Fruit fly (Drosophila melanogaster) whole organism, prepupa: ENCODE results near the gene CG11555.

Experiments
- CG10631 ChIP-seq: fragments of 200-800 bp; sonication (Bioruptor generic); optimal IDR thresholded peaks from 2 replicates; lab custom pipeline; 2016; ENCODE audit warnings: missing biosample characterization, missing genetic modification characterization
- CG10669 ChIP-seq: fragments of 200-800 bp; sonication (Bioruptor generic); optimal IDR thresholded peaks from 3 replicates; lab custom pipeline; 2018; ENCODE audit warnings: missing biosample characterization, mild to moderate bottlenecking, missing genetic modification characterization, moderate library complexity
- CG11294 ChIP-seq: fragments of 200-800 bp; sonication (Bioruptor generic); IDR thresholded peaks from 2 replicates; pipeline ENCODE4 v1.3.6; 2022; ENCODE audit warnings: missing biosample characterization, missing genetic modification characterization
- CG11902 ChIP-seq: fragments of 200-800 bp; sonication (Bioruptor generic); optimal IDR thresholded peaks from 3 replicates; lab custom pipeline; 2016; ENCODE audit warnings: missing biosample characterization, missing genetic modification characterization
- CG15336 ChIP-seq: fragments of 200-800 bp; sonication (Bioruptor generic); IDR thresholded peaks from 2 replicates; pipeline ENCODE4 v1.3.6; 2022; ENCODE audit warnings: missing biosample characterization, missing genetic modification characterization
- CG1621 ChIP-seq: fragments of 200-800 bp; sonication (Bioruptor generic); optimal IDR thresholded peaks from 3 replicates; lab custom pipeline; 2018; ENCODE audit warnings: missing biosample characterization, mild to moderate bottlenecking, missing genetic modification characterization
- CG16779 ChIP-seq: fragments of 200-800 bp; sonication (Bioruptor generic); optimal IDR thresholded peaks from 3 replicates; lab custom pipeline; 2017; ENCODE audit warnings: missing biosample characterization, mild to moderate bottlenecking, missing genetic modification characterization
- CG3032 ChIP-seq: fragments of 200-800 bp; optimal IDR thresholded peaks from 2 replicates; lab custom pipeline; 2019; ENCODE audit warnings: missing biosample characterization, mild to moderate bottlenecking, missing genetic modification characterization, moderate library complexity
- CG31627 ChIP-seq: fragments of 200-800 bp; sonication (Bioruptor generic); optimal IDR thresholded peaks from 3 replicates; lab custom pipeline; 2016; ENCODE audit warnings: missing biosample characterization, missing genetic modification characterization
- CG32006 ChIP-seq: fragments of 200-800 bp; sonication (Bioruptor generic); optimal IDR thresholded peaks from 3 replicates; lab custom pipeline; 2017; ENCODE audit warnings: missing biosample characterization, mild to moderate bottlenecking, missing genetic modification characterization
- CG3919 ChIP-seq: fragments of 200-800 bp; sonication (Bioruptor generic); optimal IDR thresholded peaks from 3 replicates; lab custom pipeline; 2016; ENCODE audit warnings: missing biosample characterization, missing genetic modification characterization
- CG4318 ChIP-seq: fragments of 200-800 bp; sonication (Bioruptor generic); optimal IDR thresholded peaks from 3 replicates; lab custom pipeline; 2017; ENCODE audit warnings: missing biosample characterization, mild to moderate bottlenecking, missing genetic modification characterization
- CG6276 ChIP-seq: fragments of 200-800 bp; sonication (Bioruptor generic); optimal IDR thresholded peaks from 2 replicates; lab custom pipeline; 2017; ENCODE audit warnings: missing biosample characterization, mild to moderate bottlenecking, missing genetic modification characterization
- CG6792 ChIP-seq: fragments of 200-800 bp; sonication (Bioruptor generic); optimal IDR thresholded peaks from 3 replicates; lab custom pipeline; 2016; ENCODE audit warnings: missing biosample characterization, missing genetic modification characterization
- CG7368 ChIP-seq: fragments of 200-800 bp; sonication (Bioruptor generic); optimal IDR thresholded peaks from 3 replicates; lab custom pipeline; 2016; ENCODE audit warnings: missing biosample characterization, missing genetic modification characterization
- CG8119 ChIP-seq: fragments of 200-800 bp; sonication (Bioruptor generic); IDR thresholded peaks from 3 replicates; pipeline ENCODE4 v1.3.6; 2022; ENCODE audit warnings: missing biosample characterization, missing genetic modification characterization
- CG8319 ChIP-seq: fragments of 200-800 bp; sonication (Bioruptor generic); optimal IDR thresholded peaks from 3 replicates; lab custom pipeline; 2016; ENCODE audit warnings: missing biosample characterization, missing genetic modification characterization
- CG8632 ChIP-seq: fragments of 200-800 bp; sonication (Bioruptor generic); optimal IDR thresholded peaks from 3 replicates; lab custom pipeline; 2016; ENCODE audit warnings: missing biosample characterization, missing genetic modification characterization
- Eip93F ChIP-seq: fragments of 200-800 bp; sonication (Bioruptor generic); optimal IDR thresholded peaks from 2 replicates; lab custom pipeline; 2016; ENCODE audit warnings: missing biosample characterization, mild to moderate bottlenecking, missing genetic modification characterization
- Gug ChIP-seq: fragments of 200-800 bp; sonication (Bioruptor generic); IDR thresholded peaks from 2 replicates; pipeline ENCODE4 v1.3.6; 2022; ENCODE audit warnings: missing biosample characterization, missing genetic modification characterization
- Hr4 ChIP-seq: fragments of 200-800 bp; sonication (Bioruptor generic); optimal IDR thresholded peaks from 3 replicates; lab custom pipeline; 2016; ENCODE audit warnings: missing biosample characterization, missing genetic modification characterization
- Met ChIP-seq: fragments of 200-800 bp; sonication (Bioruptor generic); optimal IDR thresholded peaks from 3 replicates; lab custom pipeline; 2016; ENCODE audit warnings: missing biosample characterization, missing genetic modification characterization
- OdsH ChIP-seq: fragments of 200-800 bp; sonication (Bioruptor generic); optimal IDR thresholded peaks from 3 replicates; lab custom pipeline; 2016; ENCODE audit warnings: missing biosample characterization, missing genetic modification characterization
- Smox ChIP-seq: fragments of 200-800 bp; sonication (Bioruptor generic); optimal IDR thresholded peaks from 3 replicates; lab custom pipeline; 2016; ENCODE audit warnings: missing biosample characterization, missing genetic modification characterization
- Sox14 ChIP-seq: fragments of 200-800 bp; sonication (Bioruptor generic); optimal IDR thresholded peaks from 3 replicates; lab custom pipeline; 2016; ENCODE audit warnings: missing biosample characterization, missing genetic modification characterization
- achi ChIP-seq: fragments of 200-800 bp; sonication (Bioruptor generic); optimal IDR thresholded peaks from 3 replicates; lab custom pipeline; 2016; ENCODE audit warnings: missing biosample characterization, missing genetic modification characterization
- acj6 ChIP-seq: fragments of 200-800 bp; sonication (Bioruptor generic); optimal IDR thresholded peaks from 3 replicates; lab custom pipeline; 2016; ENCODE audit warnings: missing biosample characterization, missing genetic modification characterization
- dsx ChIP-seq: fragments of 200-800 bp; optimal IDR thresholded peaks from 3 replicates; lab custom pipeline; 2019; ENCODE audit warnings: missing biosample characterization, mild to moderate bottlenecking, missing genetic modification characterization, moderate library complexity; ENCODE audit not compliant: poor library complexity, severe bottlenecking
- eg ChIP-seq: fragments of 200-800 bp; sonication (Bioruptor generic); IDR thresholded peaks from 3 replicates; pipeline ENCODE4 v1.3.6; 2022; ENCODE audit warnings: missing biosample characterization, missing genetic modification characterization
- esn ChIP-seq: fragments of 200-800 bp; sonication (Bioruptor generic); optimal IDR thresholded peaks from 2 replicates; lab custom pipeline; 2016; ENCODE audit warnings: missing biosample characterization, mild to moderate bottlenecking, missing genetic modification characterization, moderate library complexity
- fd85E ChIP-seq: fragments of 200-800 bp; sonication (Bioruptor generic); optimal IDR thresholded peaks from 3 replicates; lab custom pipeline; 2016; ENCODE audit warnings: missing biosample characterization, missing genetic modification characterization
- fkh ChIP-seq: fragments of 200-800 bp; sonication (Bioruptor generic); optimal IDR thresholded peaks from 3 replicates; lab custom pipeline; 2017; ENCODE audit warnings: missing biosample characterization, mild to moderate bottlenecking, missing genetic modification characterization, moderate library complexity
- lz ChIP-seq: fragments of 200-800 bp; sonication (Bioruptor generic); optimal IDR thresholded peaks from 3 replicates; lab custom pipeline; 2016; ENCODE audit warnings: missing biosample characterization, missing genetic modification characterization
- pdm3 ChIP-seq: fragments of 200-800 bp; sonication (Bioruptor generic); optimal IDR thresholded peaks from 3 replicates; lab custom pipeline; 2016; ENCODE audit warnings: missing biosample characterization, missing genetic modification characterization
- salr ChIP-seq, 2 experiments: fragments of 200-800 bp; sonication (Bioruptor generic); optimal IDR thresholded peaks; 3 replicates each; lab custom pipeline; 2016 to 2018; ENCODE audit warnings: missing biosample characterization in 2 of 2, missing genetic modification characterization in 2 of 2, mild to moderate bottlenecking in 1 of 2
- svp ChIP-seq: fragments of 200-800 bp; sonication (Bioruptor generic); peaks from one replicate; lab custom pipeline; 2016; ENCODE audit warnings: missing biosample characterization, missing genetic modification characterization
- topi ChIP-seq: fragments of 200-800 bp; sonication (Bioruptor generic); optimal IDR thresholded peaks from 3 replicates; lab custom pipeline; 2016; ENCODE audit warnings: missing biosample characterization, missing genetic modification characterization

The CG11555 gene

DNA sequence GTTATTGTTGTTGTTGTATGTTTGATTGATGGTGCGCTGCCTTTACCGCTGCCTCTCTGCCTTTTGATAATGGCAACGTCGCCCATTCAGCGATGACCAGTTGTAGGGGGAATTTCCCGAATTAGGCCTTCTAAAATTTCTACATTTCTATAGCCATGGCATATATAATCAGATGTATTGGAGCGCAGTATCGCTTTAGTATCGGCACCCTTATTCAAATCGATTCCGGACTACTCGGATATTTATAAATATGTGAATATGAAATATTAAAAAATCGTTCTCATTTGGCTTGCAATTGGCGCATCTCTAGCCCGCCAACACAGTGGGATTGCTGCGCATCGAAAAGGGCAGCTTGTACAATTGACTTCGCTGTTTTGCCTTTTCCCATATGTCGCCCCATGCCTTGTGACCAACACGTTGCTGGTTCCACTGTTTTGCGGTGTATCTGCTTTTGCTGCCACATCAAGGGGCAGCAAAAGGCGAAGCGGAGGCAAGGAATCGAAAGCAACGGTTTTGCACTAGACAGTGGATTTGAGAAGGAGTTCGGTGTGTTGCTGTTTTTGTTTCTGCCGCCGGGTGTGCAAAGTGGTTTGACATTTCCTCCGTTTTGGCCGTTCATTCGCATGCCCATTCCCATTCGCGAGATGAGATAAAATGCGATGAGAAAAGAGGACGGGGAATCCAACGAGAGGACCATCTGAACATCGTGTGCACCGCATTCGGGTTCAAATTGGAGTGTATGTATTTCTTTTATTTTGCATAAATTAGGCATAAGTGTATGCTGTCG lies 48.8 kb upstream of the CG11555 start (continued):
- TF ChIP-seq CG16779 (tag; lab: Kevin White, UChicago): peak; percentile 79
- peak; percentile 83 for TF ChIP-seq CG4318
- TF ChIP-seq Gug (GFP tag; lab: Robert Waterston, UW): peak; percentile 80
- peak; percentile 74 for TF ChIP-seq CG11902 (GFP tag; lab: Kevin White, UChicago)
- peak; percentile 91 for TF ChIP-seq CG32006 (GFP tag; lab: Kevin White, UChicago)
- TF ChIP-seq fkh (GFP tag; lab: Kevin White, UChicago): no peak
- TF ChIP-seq esn: peak; percentile 91
- TF ChIP-seq lz (GFP tag; lab: Kevin White, UChicago): peak; percentile 88
- TF ChIP-seq OdsH: peak; percentile 88
- TF ChIP-seq fd85E (GFP tag; lab: Kevin White, UChicago): peak; percentile 54
- TF ChIP-seq CG10669: peak; percentile 91
- TF ChIP-seq Eip93F (GFP tag; lab: Kevin White, UChicago): peak; percentile 77
- TF ChIP-seq CG10631: peak; percentile 93
- peak; percentile 88 for TF ChIP-seq CG31627 (GFP tag; lab: Kevin White, UChicago)
- peak; percentile 90 for TF ChIP-seq topi
- TF ChIP-seq acj6 (GFP tag; lab: Kevin White, UChicago): peak; percentile 90
- peak; percentile 86 for TF ChIP-seq CG1621
- TF ChIP-seq CG15336: peak; percentile 71
- TF ChIP-seq Met (GFP tag; lab: Kevin White, UChicago): peak; percentile 93
- TF ChIP-seq CG7368 (GFP tag; lab: Kevin White, UChicago): peak; percentile 85
- TF ChIP-seq salr (GFP tag; optimal IDR thresholded peaks at IDR 0.05; lab: Kevin White, UChicago): peak; percentile 87 to 94
- TF ChIP-seq CG8319: peak; percentile 71

DNA sequence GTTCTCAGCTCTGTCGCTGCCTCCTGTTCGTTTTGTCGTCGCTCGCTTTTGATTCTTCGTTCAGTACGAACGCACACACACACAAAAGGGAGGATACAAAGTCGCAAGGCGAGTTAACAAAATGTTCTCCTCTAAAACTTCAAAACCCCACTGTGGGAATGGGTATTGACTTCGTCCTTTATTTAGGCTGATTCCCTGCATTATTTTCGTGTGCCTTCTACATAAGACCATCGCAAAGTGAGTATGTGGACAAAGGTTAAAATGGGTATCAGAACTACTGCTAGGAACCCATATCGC lies 48.3 kb upstream of the CG11555 start:
- peak; percentile 93 for TF ChIP-seq dsx (GFP tag; lab: Kevin White, UChicago)
- TF ChIP-seq CG31627 (GFP tag; lab: Kevin White, UChicago): no peak
- no peak for TF ChIP-seq fkh (GFP tag; lab: Kevin White, UChicago)
- TF ChIP-seq CG8632 (GFP tag; lab: Kevin White, UChicago): no peak
- TF ChIP-seq Hr4: no peak
- TF ChIP-seq Sox14 (GFP tag; lab: Kevin White, UChicago): no peak

DNA sequence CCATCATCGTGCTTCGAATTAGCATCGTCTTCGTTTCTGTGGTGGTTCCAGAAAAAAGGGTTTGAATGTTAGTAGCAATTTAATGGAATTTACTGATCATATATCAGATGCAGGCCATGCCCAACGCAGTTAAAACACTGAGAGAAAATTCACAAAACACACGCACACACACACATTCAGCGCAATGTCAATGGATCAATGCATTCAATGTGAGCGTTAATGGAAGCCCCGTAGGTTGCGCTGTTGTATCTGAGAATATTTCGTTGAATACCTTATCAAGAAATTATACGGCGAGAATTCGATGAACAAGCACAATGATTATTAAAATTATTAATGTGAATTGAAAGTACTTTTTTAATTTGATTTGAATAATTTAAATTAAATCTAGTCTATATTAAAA lies 45.4 kb upstream of the CG11555 start:
- TF ChIP-seq achi: no peak
- TF ChIP-seq svp (GFP tag; lab: Kevin White, UChicago): peak; percentile 95

DNA sequence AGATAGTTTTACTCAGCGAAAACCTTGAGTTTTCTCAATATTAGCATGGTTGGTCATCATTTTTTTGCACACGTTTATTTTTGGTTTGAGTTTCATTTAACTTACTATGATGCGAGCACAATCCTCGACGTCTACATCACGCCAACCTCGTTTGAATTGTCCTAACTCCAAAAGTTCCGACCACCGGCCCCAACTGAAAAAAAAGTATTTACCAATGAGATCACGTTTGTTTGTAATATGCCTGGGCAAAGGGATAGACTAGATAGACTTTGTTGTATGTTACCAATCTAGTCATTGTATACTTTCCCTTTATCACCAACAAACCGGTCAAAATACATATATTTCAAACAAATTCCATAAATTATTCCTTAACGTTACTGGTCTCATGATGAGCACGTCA lies 41.4 kb upstream of the CG11555 start, which contains the start of gene CG13693:
TSS of gene CG13693 (plus strand) at position 301 of the 400 bp plus-strand sequence.
- TF ChIP-seq CG11902 (GFP tag; lab: Kevin White, UChicago) (no peak), CG11294 (GFP tag; lab: Robert Waterston, UW) (no peak), esn (no peak), eg (no peak), lz (GFP tag; lab: Kevin White, UChicago) (no peak), acj6 (GFP tag; lab: Kevin White, UChicago) (no peak), CG8119 (GFP tag; lab: Robert Waterston, UW) (no peak), Smox (GFP tag; lab: Kevin White, UChicago) (no peak), CG31627 (GFP tag; lab: Kevin White, UChicago) (no peak), CG3919 (GFP tag; lab: Kevin White, UChicago) (no peak), Hr4 (no peak), pdm3 (no peak), achi (no peak), svp (GFP tag; lab: Kevin White, UChicago) (no peak), CG6792 (GFP tag; lab: Kevin White, UChicago) (no peak), CG3032 (no peak), CG6276 (no peak), CG4318 (no peak)
